Fruit fly (Drosophila melanogaster): ENCODE measurements around the gene CG13875.

Gene CG13875

DNA sequence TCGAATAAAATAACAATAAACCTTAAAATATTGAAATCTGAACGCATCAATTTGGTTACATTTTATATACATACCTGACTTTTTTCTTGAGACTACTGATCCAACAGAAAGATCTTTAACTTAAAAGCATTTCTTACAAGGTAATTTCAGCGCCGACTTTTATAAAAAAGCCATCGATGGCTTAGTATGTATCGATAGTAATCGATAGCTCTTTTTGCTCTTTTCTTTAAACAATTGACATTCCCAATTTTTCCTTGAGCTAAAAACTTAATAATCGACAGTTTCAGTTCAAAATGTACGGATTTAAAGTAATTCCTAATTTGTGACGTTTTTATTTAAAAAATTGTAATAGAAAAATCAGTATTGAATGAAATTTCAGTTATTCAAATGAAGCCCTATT lies 5.2 kb upstream of the CG13875 start (continued):
- TF ChIP-seq CG8924 (tag; optimal IDR thresholded peaks at IDR 0.05) = no peak
- no peak for TF ChIP-seq pnt (GFP tag; optimal IDR thresholded peaks at IDR 0.05)
- TF ChIP-seq gfzf (GFP tag; optimal IDR thresholded peaks at IDR 0.05) = peak; percentile 28
- TF ChIP-seq gcm (GFP tag; optimal IDR thresholded peaks at IDR 0.05) = no peak
- no peak for TF ChIP-seq ftz-f1 (GFP tag; optimal IDR thresholded peaks at IDR 0.05)
- TF ChIP-seq Nf-YA (GFP tag; IDR thresholded peaks at IDR 0.05) = no peak
- no peak for TF ChIP-seq psq (GFP tag; optimal IDR thresholded peaks at IDR 0.05)
- TF ChIP-seq Doc3 (GFP tag; IDR thresholded peaks at IDR 0.05; ENCODE audit: partially characterized antibody) = peak; percentile 87
- no peak for TF ChIP-seq h (optimal IDR thresholded peaks at IDR 0.05)
- no peak for TF ChIP-seq CG12219 (GFP tag; optimal IDR thresholded peaks at IDR 0.05)
- no peak for TF ChIP-seq chn (GFP tag; optimal IDR thresholded peaks at IDR 0.05)
- no peak for TF ChIP-seq pho (GFP tag; optimal IDR thresholded peaks at IDR 0.05)
- no peak for TF ChIP-seq ase (GFP tag; IDR thresholded peaks at IDR 0.05)
- no peak for TF ChIP-seq CG11696 (GFP tag; IDR thresholded peaks at IDR 0.05)
- peak; percentile 19 for TF ChIP-seq nmo (GFP tag; optimal IDR thresholded peaks at IDR 0.05)
- TF ChIP-seq CG1233 (GFP tag; optimal IDR thresholded peaks at IDR 0.05) = no peak
- TF ChIP-seq CG17912 (GFP tag; optimal IDR thresholded peaks at IDR 0.05) = no peak
- TF ChIP-seq CG34224 (GFP tag; IDR thresholded peaks at IDR 0.05; ENCODE audit: partially characterized antibody) = peak; percentile 92
- peak; percentile 4 for TF ChIP-seq pros (GFP tag; optimal IDR thresholded peaks at IDR 0.05)
- TF ChIP-seq CG11504 (tag; optimal IDR thresholded peaks at IDR 0.05) = no peak
- no peak for TF ChIP-seq tin (GFP tag; optimal IDR thresholded peaks at IDR 0.05)
- TF ChIP-seq CG1024 (GFP tag; IDR thresholded peaks at IDR 0.05) = no peak
- TF ChIP-seq nau (GFP tag; optimal IDR thresholded peaks at IDR 0.05) = no peak
- TF ChIP-seq CG15601 (tag; optimal IDR thresholded peaks at IDR 0.05) = no peak
- no peak for TF ChIP-seq zfh1 (GFP tag; IDR thresholded peaks at IDR 0.05)
- no peak for TF ChIP-seq Hmr (GFP tag; optimal IDR thresholded peaks at IDR 0.05)
- TF ChIP-seq CG4820 (GFP tag; optimal IDR thresholded peaks at IDR 0.05) = no peak
- no peak for TF ChIP-seq CG14667 (GFP tag; IDR thresholded peaks at IDR 0.05)
- TF ChIP-seq CG2712 (tag; optimal IDR thresholded peaks at IDR 0.05) = peak; percentile 3
- TF ChIP-seq Fer3 (tag; optimal IDR thresholded peaks at IDR 0.05) = no peak
- TF ChIP-seq luna (GFP tag; optimal IDR thresholded peaks at IDR 0.05) = no peak
- no peak for TF ChIP-seq ATbp (GFP tag; optimal IDR thresholded peaks at IDR 0.05)
- no peak for TF ChIP-seq br (optimal IDR thresholded peaks at IDR 0.05)
- TF ChIP-seq zen (tag; optimal IDR thresholded peaks at IDR 0.05) = no peak
- no peak for TF ChIP-seq phol (tag; optimal IDR thresholded peaks at IDR 0.05)
- no peak for TF ChIP-seq Elba2 (GFP tag; optimal IDR thresholded peaks at IDR 0.05)
- no peak for TF ChIP-seq Adf1 (GFP tag; IDR thresholded peaks at IDR 0.05)
- TF ChIP-seq bbx (GFP tag; IDR thresholded peaks at IDR 0.05; ENCODE audit: partially characterized antibody) = peak; percentile 89
- no peak for TF ChIP-seq kay (GFP tag; optimal IDR thresholded peaks at IDR 0.05)
- TF ChIP-seq grn (GFP tag; optimal IDR thresholded peaks at IDR 0.05) = no peak
- TF ChIP-seq CG15011 (GFP tag; optimal IDR thresholded peaks at IDR 0.05) = no peak
- no peak for TF ChIP-seq ham (GFP tag; IDR thresholded peaks at IDR 0.05)
- no peak for TF ChIP-seq sima (GFP tag; optimal IDR thresholded peaks at IDR 0.05)
- TF ChIP-seq MBD-R2 (GFP tag; IDR thresholded peaks at IDR 0.05) = peak; percentile 26; the same call in 1 of the 2 replicates
- TF ChIP-seq Lpt (GFP tag; optimal IDR thresholded peaks at IDR 0.05) = no peak
- no peak for TF ChIP-seq CG17568 (GFP tag; optimal IDR thresholded peaks at IDR 0.05)
- TF ChIP-seq CG6254 (GFP tag; optimal IDR thresholded peaks at IDR 0.05) = no peak
- no peak for TF ChIP-seq CG2199 (GFP tag; IDR thresholded peaks at IDR 0.05)
- TF ChIP-seq slbo (GFP tag; IDR thresholded peaks at IDR 0.05) = no peak
- TF ChIP-seq Hr51 (GFP tag; optimal IDR thresholded peaks at IDR 0.05) = no peak
- TF ChIP-seq tna (GFP tag; IDR thresholded peaks at IDR 0.05; ENCODE audit: partially characterized antibody) = peak; percentile 88
- no peak for TF ChIP-seq pum (GFP tag; optimal IDR thresholded peaks at IDR 0.05)
- TF ChIP-seq CG17361 (GFP tag; IDR thresholded peaks at IDR 0.05) = no peak

All from whole organism, embryonic.